Worm (Caenorhabditis elegans) whole organism, L4 larva: ENCODE data around the gene srxa-9.
A peak's percentile ranks its signal among the peaks of the same experiment; 100 is the strongest.

Experiments
- D1046.2 ChIP-seq: fragments of 200-800 bp; sonication (Bioruptor generic); IDR thresholded peaks from 2 replicates; pipeline ENCODE4 v1.3.6; 2022; ENCODE audit warnings: missing genetic modification characterization, missing compliant biosample characterization
- F10B5.3 ChIP-seq: sonication (generic microtip); optimal IDR thresholded peaks from 2 replicates; lab custom pipeline; 2016; ENCODE audit warnings: mild to moderate bottlenecking, missing genetic modification characterization, missing compliant biosample characterization
- F26F4.8 ChIP-seq: fragments of 200-800 bp; sonication (Bioruptor generic); conservative IDR thresholded peaks from 2 replicates; pipeline ENCODE4 v1.3.6; 2022; ENCODE audit warnings: missing genetic modification characterization, missing compliant biosample characterization
- F37D6.2 ChIP-seq: sonication (generic microtip); optimal IDR thresholded peaks from 2 replicates; lab custom pipeline; 2016; ENCODE audit warnings: mild to moderate bottlenecking, missing genetic modification characterization, missing compliant biosample characterization
- F44E2.7 ChIP-seq: fragments of 200-800 bp; sonication (Bioruptor generic); IDR thresholded peaks from 2 replicates; pipeline ENCODE4 v2.1.2; 2022; ENCODE audit warnings: missing genetic modification characterization, missing compliant biosample characterization
- T20F7.1 ChIP-seq: fragments of 200-800 bp; sonication (Bioruptor generic); optimal IDR thresholded peaks from 2 replicates; lab custom pipeline; 2018; ENCODE audit warnings: mild to moderate bottlenecking, missing genetic modification characterization, missing compliant biosample characterization
- ZK337.2 ChIP-seq: fragments of 200-800 bp; sonication (Bioruptor generic); IDR thresholded peaks from 2 replicates; pipeline ENCODE4 v1.3.6; 2022; ENCODE audit warnings: missing genetic modification reagents, missing genetic modification characterization, missing compliant biosample characterization
- ZK546.5 ChIP-seq, 2 experiments: sonication (generic microtip); optimal IDR thresholded peaks; 2 replicates each; lab custom pipeline; 2017; ENCODE audit warnings: missing biosample characterization in 2 of 2, missing genetic modification characterization in 2 of 2
- aly-2 ChIP-seq: sonication (generic microtip); optimal IDR thresholded peaks from 2 replicates; lab custom pipeline; 2018; ENCODE audit warnings: missing biosample characterization, missing genetic modification characterization
- ama-1 ChIP-seq: fragments of 150-350 bp; optimal IDR thresholded peaks from 2 replicates; lab custom pipeline; 2014; ENCODE audit warnings: inconsistent platforms, mixed read lengths
- arid-1 ChIP-seq: fragments of 200-800 bp; sonication (Bioruptor generic); conservative IDR thresholded peaks from 2 replicates; pipeline ENCODE4 v1.3.6; 2022; ENCODE audit warnings: missing genetic modification reagents, missing genetic modification characterization, missing compliant biosample characterization
- attf-4 ChIP-seq: sonication (generic microtip); optimal IDR thresholded peaks from 3 replicates; lab custom pipeline; 2017; ENCODE audit warnings: missing biosample characterization, missing genetic modification characterization
- ceh-20 ChIP-seq: fragments of 200-800 bp; sonication (Bioruptor generic); IDR thresholded peaks from 2 replicates; pipeline ENCODE4 v1.3.6; 2022; ENCODE audit warnings: missing genetic modification reagents, missing genetic modification characterization, missing compliant biosample characterization
- ceh-44 ChIP-seq: fragments of 200-800 bp; sonication (Bioruptor generic); IDR thresholded peaks from 2 replicates; pipeline ENCODE4 v1.3.6; 2022; ENCODE audit warnings: missing genetic modification reagents, missing genetic modification characterization, missing compliant biosample characterization
- ceh-82 ChIP-seq: sonication (generic microtip); optimal IDR thresholded peaks from 2 replicates; lab custom pipeline; 2017; ENCODE audit warnings: missing biosample characterization, missing genetic modification characterization
- daf-19 ChIP-seq: fragments of 200-800 bp; sonication (Bioruptor generic); conservative IDR thresholded peaks from 2 replicates; pipeline ENCODE4 v1.3.6; 2022; ENCODE audit warnings: missing genetic modification characterization, missing compliant biosample characterization
- dmd-6 ChIP-seq: fragments of 200-800 bp; sonication (Bioruptor generic); IDR thresholded peaks from 2 replicates; pipeline ENCODE4 v1.3.6; 2022; ENCODE audit warnings: missing genetic modification reagents, missing genetic modification characterization, missing compliant biosample characterization
- dmd-9 ChIP-seq: fragments of 200-800 bp; sonication (Bioruptor generic); IDR thresholded peaks from 2 replicates; pipeline ENCODE4 v1.3.6; 2022; ENCODE audit warnings: missing genetic modification reagents, missing genetic modification characterization, missing compliant biosample characterization
- duxl-1 ChIP-seq: sonication (generic microtip); optimal IDR thresholded peaks from 2 replicates; lab custom pipeline; 2016; ENCODE audit warnings: mild to moderate bottlenecking, missing genetic modification characterization, moderate library complexity, missing compliant biosample characterization; ENCODE audit not compliant: poor library complexity
- dve-1 ChIP-seq: sonication (generic microtip); optimal IDR thresholded peaks from 2 replicates; lab custom pipeline; 2017; ENCODE audit warnings: antibody characterized with exemption, mild to moderate bottlenecking, missing genetic modification characterization, missing compliant biosample characterization; ENCODE audit not compliant: insufficient read depth
- fkh-10 ChIP-seq: fragments of 150-350 bp; optimal IDR thresholded peaks from 2 replicates; lab custom pipeline; 2014; ENCODE audit warnings: missing biosample characterization, missing genetic modification reagents, missing genetic modification characterization
- fos-1 ChIP-seq: fragments of 150-350 bp; optimal IDR thresholded peaks from 2 replicates; lab custom pipeline; 2014; ENCODE audit warnings: missing biosample characterization, missing genetic modification characterization
- jun-1 ChIP-seq: fragments of 150-350 bp; optimal IDR thresholded peaks from 2 replicates; lab custom pipeline; 2014; ENCODE audit warnings: missing biosample characterization, missing genetic modification reagents, missing genetic modification characterization
- lin-29 ChIP-seq: fragments of 200-800 bp; sonication (Bioruptor generic); IDR thresholded peaks from 2 replicates; pipeline ENCODE4 v1.3.6; 2022; ENCODE audit warnings: missing genetic modification reagents, missing genetic modification characterization, missing compliant biosample characterization
- lin-38 ChIP-seq: fragments of 200-800 bp; sonication (Bioruptor generic); IDR thresholded peaks from 2 replicates; pipeline ENCODE4 v1.3.6; 2022; ENCODE audit warnings: missing genetic modification reagents, missing genetic modification characterization, missing compliant biosample characterization
- lin-39 ChIP-seq: fragments of 150-350 bp; optimal IDR thresholded peaks from 2 replicates; lab custom pipeline; 2014; ENCODE audit warnings: missing biosample characterization, missing genetic modification reagents, missing genetic modification characterization
- mep-1 ChIP-seq: fragments of 150-350 bp; sonication (generic microtip); optimal IDR thresholded peaks from 3 replicates; lab custom pipeline; 2014; ENCODE audit warnings: missing biosample characterization, missing genetic modification characterization
- mes-2 ChIP-seq: sonication (generic microtip); optimal IDR thresholded peaks from 2 replicates; lab custom pipeline; 2016; ENCODE audit warnings: missing genotype, mild to moderate bottlenecking, missing genetic modification characterization, missing compliant biosample characterization; ENCODE audit not compliant: poor library complexity, severe bottlenecking
- mxl-2 ChIP-seq: fragments of 200-800 bp; sonication (Bioruptor generic); conservative IDR thresholded peaks from 2 replicates; pipeline ENCODE4 v1.3.6; 2022; ENCODE audit warnings: missing genetic modification reagents, missing genetic modification characterization, missing compliant biosample characterization
- nhr-102 ChIP-seq: sonication (generic microtip); optimal IDR thresholded peaks from 2 replicates; lab custom pipeline; 2016; ENCODE audit warnings: mild to moderate bottlenecking, missing genetic modification characterization, moderate library complexity, missing compliant biosample characterization
- nhr-11 ChIP-seq: fragments of 150-350 bp; optimal IDR thresholded peaks from 2 replicates; lab custom pipeline; 2014; ENCODE audit warnings: missing biosample characterization, missing genetic modification characterization
- nhr-111 ChIP-seq: fragments of 200-800 bp; sonication (Bioruptor generic); optimal IDR thresholded peaks from 2 replicates; lab custom pipeline; 2018; ENCODE audit warnings: mild to moderate bottlenecking, missing genetic modification characterization, missing compliant biosample characterization
- nhr-237 ChIP-seq: sonication (generic microtip); optimal IDR thresholded peaks from 2 replicates; lab custom pipeline; 2017; ENCODE audit warnings: missing biosample characterization, missing genetic modification characterization
- nhr-28 ChIP-seq: fragments of 150-350 bp; optimal IDR thresholded peaks from 2 replicates; lab custom pipeline; 2014; ENCODE audit warnings: missing biosample characterization, missing genetic modification characterization
- nhr-6 ChIP-seq: fragments of 150-350 bp; optimal IDR thresholded peaks from 2 replicates; lab custom pipeline; 2014; ENCODE audit warnings: missing biosample characterization, missing genetic modification characterization
- pha-4 ChIP-seq, 2 experiments: fragments of 150-350 bp in 1 of 2; fragments of 200-800 bp in 1 of 2; sonication (Bioruptor generic) in 1 of 2; IDR thresholded peaks in 1 of 2; optimal IDR thresholded peaks in 1 of 2; 2 replicates each; pipeline versions ENCODE4 v1.3.6 to Lab custom; 2014 to 2022; ENCODE audit warnings: missing genetic modification characterization in 2 of 2, missing genetic modification reagents in 2 of 2, missing biosample characterization in 1 of 2, missing compliant biosample characterization in 1 of 2
- pqm-1 ChIP-seq: sonication (generic microtip); optimal IDR thresholded peaks from 2 replicates; lab custom pipeline; 2017; ENCODE audit warnings: missing biosample characterization, missing genetic modification characterization
- sdz-12 ChIP-seq: fragments of 200-800 bp; sonication (Bioruptor generic); optimal IDR thresholded peaks from 2 replicates; lab custom pipeline; 2018; ENCODE audit warnings: mild to moderate bottlenecking, missing genetic modification characterization, missing compliant biosample characterization
- snpc-1.2 ChIP-seq: fragments of 200-800 bp; sonication (Bioruptor generic); IDR thresholded peaks from 2 replicates; pipeline ENCODE4 v1.3.6; 2022; ENCODE audit warnings: missing genetic modification reagents, missing genetic modification characterization, missing compliant biosample characterization
- spr-1 ChIP-seq: sonication (generic microtip); optimal IDR thresholded peaks from 2 replicates; lab custom pipeline; 2016; ENCODE audit warnings: mild to moderate bottlenecking, missing genetic modification characterization, missing compliant biosample characterization
- spr-3 ChIP-seq: fragments of 200-800 bp; sonication (Bioruptor generic); optimal IDR thresholded peaks from 2 replicates; lab custom pipeline; 2018; ENCODE audit warnings: mild to moderate bottlenecking, missing genetic modification characterization, missing compliant biosample characterization
- tag-97 ChIP-seq: fragments of 200-800 bp; sonication (Bioruptor generic); IDR thresholded peaks from 2 replicates; pipeline ENCODE4 v1.3.6; 2022; ENCODE audit warnings: missing genetic modification characterization, missing compliant biosample characterization
- tra-1 ChIP-seq: fragments of 200-800 bp; sonication (Bioruptor generic); IDR thresholded peaks from 2 replicates; pipeline ENCODE4 v1.3.6; 2022; ENCODE audit warnings: missing genetic modification reagents, missing genetic modification characterization, missing compliant biosample characterization
- unc-62 ChIP-seq, 3 experiments: fragments of 150-350 bp in 1 of 3; sonication (generic microtip); optimal IDR thresholded peaks in 2 of 3; peaks in 1 of 3; 1 replicate in 1 of 3; 2 replicates in 2 of 3; lab custom pipeline; 2014 to 2017; ENCODE audit warnings: missing biosample characterization in 3 of 3, missing genetic modification characterization in 3 of 3, missing genetic modification reagents in 3 of 3, missing genotype in 1 of 3
- vab-7 ChIP-seq: fragments of 200-800 bp; sonication (Bioruptor generic); IDR thresholded peaks from 2 replicates; pipeline ENCODE4 v1.3.6; 2022; ENCODE audit warnings: missing genetic modification reagents, missing genetic modification characterization, missing compliant biosample characterization
- zag-1 ChIP-seq: fragments of 150-350 bp; optimal IDR thresholded peaks from 2 replicates; lab custom pipeline; 2014; ENCODE audit warnings: missing biosample characterization, missing genetic modification characterization
- zfp-3 ChIP-seq: fragments of 200-800 bp; sonication (Bioruptor generic); conservative IDR thresholded peaks from 2 replicates; pipeline ENCODE4 v1.3.6; 2022; ENCODE audit warnings: missing genetic modification reagents, missing genetic modification characterization, missing compliant biosample characterization

Gene srxa-9

ce11 chrX:15741852-15742251 is 5.0 kb upstream of the srxa-9 start (continued):
- peak; percentile 79 for TF ChIP-seq lin-38 (GFP tag; lab: Robert Waterston, UW)
- TF ChIP-seq pqm-1 (tag; lab: Kevin White, UChicago): no peak
- peak; percentile 77 for TF ChIP-seq mes-2 (tag; lab: Kevin White, UChicago)
- TF ChIP-seq D1046.2 (GFP tag; lab: Robert Waterston, UW): peak; percentile 79; the same call in 1 of the 2 replicates
- TF ChIP-seq dmd-9 (GFP tag; lab: Robert Waterston, UW): peak; percentile 88
- peak; percentile 67 for TF ChIP-seq F37D6.2 (tag; lab: Kevin White, UChicago)
- peak; percentile 89 for TF ChIP-seq ceh-44 (GFP tag; lab: Robert Waterston, UW)
- TF ChIP-seq mep-1 (tag; lab: Kevin White, UChicago): peak; percentile 84
- no peak for TF ChIP-seq daf-19 (GFP tag; lab: Robert Waterston, UW)
- peak; percentile 89 for TF ChIP-seq snpc-1.2
- peak; percentile 70 for TF ChIP-seq mxl-2
- no peak for TF ChIP-seq sdz-12 (GFP tag; lab: Kevin White, UChicago)
- TF ChIP-seq ama-1 (lab: Kevin White, UChicago): no peak
- TF ChIP-seq zfp-3 (GFP tag; lab: Robert Waterston, UW): no peak
- TF ChIP-seq arid-1 (GFP tag; lab: Robert Waterston, UW): peak; percentile 92
- TF ChIP-seq duxl-1: peak; percentile 82
- no peak for TF ChIP-seq unc-62 (GFP tag; optimal IDR thresholded peaks at IDR 0.05 in 1 of 2; lab: Kevin White, UChicago)
- no peak for TF ChIP-seq unc-62 (tag; optimal IDR thresholded peaks at IDR 0.05; lab: Kevin White, UChicago)
- TF ChIP-seq pha-4 (GFP tag; IDR thresholded peaks at IDR 0.05; lab: Robert Waterston, UW): peak; percentile 94
- TF ChIP-seq pha-4 (tag; optimal IDR thresholded peaks at IDR 0.05; lab: Kevin White, UChicago): no peak
- peak; percentile 30 for TF ChIP-seq nhr-11 (tag; lab: Kevin White, UChicago)
- TF ChIP-seq spr-1 (tag; lab: Kevin White, UChicago): peak; percentile 63
- peak; percentile 8 for TF ChIP-seq nhr-6 (tag; lab: Kevin White, UChicago)
- no peak for TF ChIP-seq tag-97 (GFP tag; lab: Robert Waterston, UW)
- TF ChIP-seq F10B5.3: peak; percentile 12
- TF ChIP-seq fkh-10 (GFP tag; lab: Kevin White, UChicago): peak; percentile 39
- TF ChIP-seq T20F7.1 (GFP tag; lab: Kevin White, UChicago): peak; percentile 68
- TF ChIP-seq ceh-82: no peak
- no peak for TF ChIP-seq ZK337.2 (GFP tag; lab: Robert Waterston, UW)
- peak; percentile 68 for TF ChIP-seq nhr-102 (tag; lab: Kevin White, UChicago)
- peak; percentile 45; the same call in 1 of the 2 replicates for TF ChIP-seq lin-29
- no peak for TF ChIP-seq spr-3 (GFP tag; lab: Kevin White, UChicago)
- TF ChIP-seq ceh-20 (GFP tag; lab: Robert Waterston, UW): peak; percentile 84
- TF ChIP-seq tra-1 (GFP tag; lab: Robert Waterston, UW): peak; percentile 75
- TF ChIP-seq nhr-111: peak; percentile 84
- TF ChIP-seq nhr-28 (tag; lab: Kevin White, UChicago): peak; percentile 39
- TF ChIP-seq nhr-237 (tag; lab: Kevin White, UChicago): no peak
- TF ChIP-seq vab-7 (GFP tag; lab: Robert Waterston, UW): peak; percentile 86
- peak; percentile 80 for TF ChIP-seq dmd-6 (GFP tag; lab: Robert Waterston, UW)
- peak; percentile 76; the same call in 1 of the 2 replicates for TF ChIP-seq F26F4.8 (GFP tag; lab: Robert Waterston, UW)
- TF ChIP-seq zag-1: no peak

ce11 chrX:15742310-15742709 is 4.5 kb upstream of the srxa-9 start, which contains the start of gene nhr-255:
Gene nhr-255 (plus strand): TSS chrX:15742610.
- TF ChIP-seq fos-1 (tag; lab: Kevin White, UChicago) (no peak), F44E2.7 (GFP tag; lab: Robert Waterston, UW) (no peak), attf-4 (tag; lab: Kevin White, UChicago) (no peak), lin-39 (no peak), ZK546.5 (tag; optimal IDR thresholded peaks at IDR 0.05; lab: Kevin White, UChicago) (no peak), jun-1 (tag; lab: Kevin White, UChicago) (no peak), aly-2 (tag; lab: Kevin White, UChicago) (no peak), nhr-237 (tag; lab: Kevin White, UChicago) (no peak), dve-1 (tag; lab: Kevin White, UChicago) (no peak), ceh-44 (GFP tag; lab: Robert Waterston, UW) (no peak)
